Fruit fly (Drosophila melanogaster): ENCODE results near the gene CG12729.

CG12729 gene

dm6 chrX:5894529-5895487 is 49.7 kb downstream of the CG12729 start (continued):
- TF ChIP-seq Nf-YB (GFP tag; optimal IDR thresholded peaks at IDR 0.05) (no peak), cwo (GFP tag; optimal IDR thresholded peaks at IDR 0.05) (peak; percentile 11), CG17361 (GFP tag; IDR thresholded peaks at IDR 0.05) (peak; percentile 30; the same call in 1 of the 3 replicates), lab (GFP tag; optimal IDR thresholded peaks at IDR 0.05) (no peak), CG14667 (GFP tag; IDR thresholded peaks at IDR 0.05) (no peak), ERR (GFP tag; optimal IDR thresholded peaks at IDR 0.05) (no peak), gem (tag; optimal IDR thresholded peaks at IDR 0.05) (peak; percentile 60), shn (GFP tag; optimal IDR thresholded peaks at IDR 0.05) (no peak), CG9932 (GFP tag; IDR thresholded peaks at IDR 0.05) (peak; percentile 44), Poxn (GFP tag; IDR thresholded peaks at IDR 0.05) (no peak), CG1602 (GFP tag; optimal IDR thresholded peaks at IDR 0.05) (peak; percentile 9), CG9817 (tag; optimal IDR thresholded peaks at IDR 0.05) (peak; percentile 10), Opbp (GFP tag; IDR thresholded peaks at IDR 0.05; ENCODE audit: partially characterized antibody) (no peak), psq (GFP tag; optimal IDR thresholded peaks at IDR 0.05) (no peak), btn (GFP tag; optimal IDR thresholded peaks at IDR 0.05) (no peak), tup (GFP tag; optimal IDR thresholded peaks at IDR 0.05) (no peak), CG2712 (tag; optimal IDR thresholded peaks at IDR 0.05) (peak; percentile 41), CG12104 (GFP tag; optimal IDR thresholded peaks at IDR 0.05) (no peak), Drgx (GFP tag; IDR thresholded peaks at IDR 0.05) (0 out of 2 replicates have a peak, but pooled peaks have one; percentile 13), CG2678 (tag; optimal IDR thresholded peaks at IDR 0.05) (peak; percentile 15), CG9727 (GFP tag; optimal IDR thresholded peaks at IDR 0.05) (no peak), HHEX (GFP tag; optimal IDR thresholded peaks at IDR 0.05) (no peak), Sox100B (GFP tag; optimal IDR thresholded peaks at IDR 0.05) (peak; percentile 7), slp2 (GFP tag; optimal IDR thresholded peaks at IDR 0.05) (peak; percentile 24), kni (GFP tag; optimal IDR thresholded peaks at IDR 0.05) (peak; percentile 38), Gug (GFP tag; IDR thresholded peaks at IDR 0.05) (peak; percentile 7; the same call in 1 of the 4 replicates), CG8290 (GFP tag; optimal IDR thresholded peaks at IDR 0.05) (no peak), CG8290 (tag; optimal IDR thresholded peaks at IDR 0.05) (no peak), MESR4 (GFP tag; optimal IDR thresholded peaks at IDR 0.05) (no peak), NC2α (GFP tag; optimal IDR thresholded peaks at IDR 0.05) (no peak), Nf-YC (tag; optimal IDR thresholded peaks at IDR 0.05) (no peak), CG12155 (GFP tag; optimal IDR thresholded peaks at IDR 0.05) (no peak), Kr (GFP tag; optimal IDR thresholded peaks at IDR 0.05) (no peak), CG15696 (tag; optimal IDR thresholded peaks at IDR 0.05) (no peak), CG12769 (tag; optimal IDR thresholded peaks at IDR 0.05) (peak; percentile 31), CG31441 (GFP tag; IDR thresholded peaks at IDR 0.05) (peak; percentile 36; the same call in 1 of the 2 replicates), maf-S (GFP tag; optimal IDR thresholded peaks at IDR 0.05) (no peak), dmrt99B (tag; optimal IDR thresholded peaks at IDR 0.05) (peak; percentile 31), grau (tag; optimal IDR thresholded peaks at IDR 0.05) (peak; percentile 78), danr (GFP tag; IDR thresholded peaks at IDR 0.05) (no peak), Six4 (GFP tag; optimal IDR thresholded peaks at IDR 0.05) (no peak), twi (tag; optimal IDR thresholded peaks at IDR 0.05) (peak; percentile 83), mam (GFP tag; optimal IDR thresholded peaks at IDR 0.05) (no peak), CG11696 (GFP tag; IDR thresholded peaks at IDR 0.05) (no peak), eve (GFP tag; optimal IDR thresholded peaks at IDR 0.05) (peak in 1 of 2 experiments; percentile 46), CG10543 (GFP tag; optimal IDR thresholded peaks at IDR 0.05) (no peak), CG34422 (GFP tag; IDR thresholded peaks at IDR 0.05) (no peak), Elba2 (GFP tag; optimal IDR thresholded peaks at IDR 0.05) (no peak), Ssrp (tag; optimal IDR thresholded peaks at IDR 0.05) (peak; percentile 34)
